Worm (Caenorhabditis elegans) whole organism, L3 larva: ENCODE data around the gene fbxb-115.

Experiments used
- eor-1 ChIP-seq, 2 experiments: fragments of 150-350 bp; optimal IDR thresholded peaks; 2 replicates each; lab custom pipeline; 2014 to 2018; ENCODE audit warnings: missing biosample characterization in 2 of 2, missing genetic modification characterization in 2 of 2
- snpc-4 ChIP-seq: fragments of 150-350 bp; optimal IDR thresholded peaks from 2 replicates; lab custom pipeline; 2014; ENCODE audit warnings: missing biosample characterization, missing genetic modification characterization

DNA sequence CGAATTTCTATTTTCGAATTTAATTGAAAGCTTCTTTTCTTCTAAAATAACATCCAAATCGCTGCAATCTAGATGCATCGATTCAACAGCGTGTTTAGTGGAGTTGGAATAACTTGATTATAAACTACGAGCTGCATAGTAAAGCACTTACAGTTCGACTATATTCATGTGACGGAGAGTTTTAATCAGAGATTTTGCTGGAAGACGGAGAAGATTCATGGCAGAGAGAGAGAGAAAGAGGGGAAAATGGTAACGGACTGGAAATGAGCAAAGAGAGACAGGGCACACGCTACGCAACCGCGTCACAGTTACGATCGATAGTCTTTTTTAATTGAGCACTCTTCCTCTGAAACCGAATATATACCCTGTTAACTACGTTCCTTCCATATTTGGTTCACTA, 6.6 kb downstream of the fbxb-115 start, which contains the start of gene fbxb-116:
- no peak for TF ChIP-seq eor-1 (tag; optimal IDR thresholded peaks at IDR 0.05; lab: Kevin White, UChicago)
- TF ChIP-seq snpc-4, result no peak
